Worm (Caenorhabditis elegans): ENCODE measurements around the gene fbxa-52.
"Not testable (repeated sequence)": the region's sequence is repeated elsewhere in the genome, so short reads cannot be mapped to it uniquely, and the experiment has no call there.

DNA sequence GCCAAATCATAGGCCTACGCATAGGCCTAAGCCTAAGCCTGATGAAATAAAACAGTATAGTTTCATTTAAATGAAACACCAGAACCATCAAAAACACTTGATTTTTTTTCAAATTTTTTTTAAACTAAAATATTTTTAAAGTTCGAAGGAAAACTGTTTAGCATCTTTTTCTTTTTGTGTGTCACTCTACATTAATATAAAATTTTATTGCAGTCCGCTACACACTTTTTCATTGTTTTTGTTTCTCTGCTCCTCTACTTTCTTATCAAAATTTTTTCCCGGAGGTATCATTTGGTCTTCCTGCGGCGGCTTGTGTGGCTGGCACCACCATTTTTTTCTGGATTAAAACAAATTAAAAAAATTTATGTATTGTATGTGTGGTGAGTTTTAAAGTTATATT, 25.4 kb downstream of the fbxa-52 start, which contains the start of gene C36C9.11:
- not testable (repeated sequence) for TF ChIP-seq him-1, dao-5, W03F9.2 (tag; optimal IDR thresholded peaks at IDR 0.05)

Measured in whole organism, L4/young adult.